Fruit fly (Drosophila melanogaster) whole organism, embryonic: ENCODE measurements around the gene mask.
A peak's percentile ranks its signal among the peaks of the same experiment; 100 is the strongest.

ENCODE experiments used
- CG1233 ChIP-seq: fragments of 200-800 bp; sonication (Bioruptor generic); optimal IDR thresholded peaks from 4 replicates; lab custom pipeline; 2018; ENCODE audit warnings: missing biosample characterization, mild to moderate bottlenecking, missing genetic modification characterization
- CG15479 ChIP-seq: fragments of 200-800 bp; sonication (Bioruptor generic); optimal IDR thresholded peaks from 3 replicates; lab custom pipeline; 2019; ENCODE audit warnings: missing biosample characterization, mild to moderate bottlenecking, missing genetic modification characterization, moderate library complexity
- CG3838 ChIP-seq: fragments of 200-800 bp; sonication (Bioruptor generic); optimal IDR thresholded peaks from 3 replicates; lab custom pipeline; 2016; ENCODE audit warnings: missing biosample characterization, missing genetic modification characterization
- Dfd ChIP-seq, 2 experiments: fragments of >200 bp; optimal IDR thresholded peaks; 2 replicates each; lab custom pipeline; 2017; ENCODE audit warnings: missing biosample characterization in 2 of 2, missing genetic modification characterization in 2 of 2
- Lim3 ChIP-seq: fragments of 200-800 bp; sonication (Bioruptor generic); IDR thresholded peaks from 2 replicates; pipeline ENCODE4 v1.3.6; 2022; ENCODE audit warnings: missing biosample characterization, missing genetic modification characterization
- Tbp ChIP-seq: fragments of >200 bp; optimal IDR thresholded peaks from 2 replicates; lab custom pipeline; 2018; ENCODE audit warnings: missing biosample characterization, missing genetic modification characterization
- cg ChIP-seq: fragments of 200-800 bp; sonication (Bioruptor generic); optimal IDR thresholded peaks from 3 replicates; lab custom pipeline; 2019; ENCODE audit warnings: missing biosample characterization, mild to moderate bottlenecking, missing genetic modification characterization, moderate library complexity
- esg ChIP-seq: fragments of 200-800 bp; sonication (Bioruptor generic); conservative IDR thresholded peaks from 2 replicates; pipeline ENCODE4 v1.3.6; 2022; ENCODE audit warnings: missing biosample characterization, missing genetic modification characterization
- ind ChIP-seq: fragments of 200-800 bp; sonication (Bioruptor generic); optimal IDR thresholded peaks from 3 replicates; lab custom pipeline; 2016; ENCODE audit warnings: missing biosample characterization, missing genetic modification characterization
- pita ChIP-seq: fragments of 200-800 bp; sonication (Bioruptor generic); optimal IDR thresholded peaks from 2 replicates; lab custom pipeline; 2017; ENCODE audit warnings: missing biosample characterization, mild to moderate bottlenecking, missing genetic modification characterization
- sna ChIP-seq: fragments of 200-800 bp; sonication (Bioruptor generic); IDR thresholded peaks from 2 replicates; pipeline ENCODE4 v1.3.6; 2022; ENCODE audit warnings: missing biosample characterization, missing genetic modification characterization; ENCODE audit not compliant: partially characterized antibody
- ttk ChIP-seq: fragments of 200-800 bp; sonication (Bioruptor generic); IDR thresholded peaks from 2 replicates; pipeline ENCODE4 v2.1.2; 2022; ENCODE audit warnings: missing biosample characterization, missing genetic modification characterization
- vvl ChIP-seq: fragments of 200-800 bp; sonication (Bioruptor generic); IDR thresholded peaks from 2 replicates; pipeline ENCODE4 v1.3.6; 2022; ENCODE audit warnings: missing biosample characterization, missing genetic modification characterization
- zf30C ChIP-seq: fragments of 200-800 bp; sonication (Bioruptor generic); optimal IDR thresholded peaks from 3 replicates; lab custom pipeline; 2018; ENCODE audit warnings: missing biosample characterization, mild to moderate bottlenecking, missing genetic modification characterization

DNA sequence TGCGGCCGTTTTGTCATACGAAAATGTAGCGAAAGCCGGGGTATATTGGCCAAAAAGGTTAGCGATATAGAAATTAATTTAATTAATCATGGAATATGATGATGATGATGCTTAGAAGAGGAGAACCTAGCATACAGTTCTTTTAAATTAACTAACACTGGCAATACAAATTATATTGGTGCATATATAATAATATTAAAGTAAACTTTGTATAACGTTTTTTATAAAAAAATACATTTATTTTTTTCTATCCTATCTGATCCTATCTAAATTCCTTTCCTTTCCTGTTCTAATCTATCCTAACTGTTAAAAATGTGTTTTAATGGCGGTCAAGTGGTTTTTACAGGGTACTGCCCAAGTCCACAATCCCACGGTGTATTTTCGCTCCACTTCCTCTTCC is 24.4 kb upstream of the mask start:
- TF ChIP-seq ttk (GFP tag; lab: Robert Waterston, UW) = no peak
- TF ChIP-seq zf30C (GFP tag; lab: Kevin White, UChicago) = no peak
- TF ChIP-seq CG1233 (GFP tag; lab: Kevin White, UChicago) = no peak
- TF ChIP-seq esg = no peak
- TF ChIP-seq cg (GFP tag; lab: Kevin White, UChicago) = no peak
- no peak for TF ChIP-seq Lim3 (GFP tag; lab: Robert Waterston, UW)
- no peak for TF ChIP-seq pita (GFP tag; lab: Kevin White, UChicago)
- TF ChIP-seq CG15479 (GFP tag; lab: Kevin White, UChicago) = no peak
- no peak for TF ChIP-seq Dfd (GFP tag; optimal IDR thresholded peaks at IDR 0.05; lab: Kevin White, UChicago)
- no peak for TF ChIP-seq sna (GFP tag; lab: Robert Waterston, UW)
- TF ChIP-seq Tbp (GFP tag; lab: Kevin White, UChicago) = no peak
- no peak for TF ChIP-seq CG3838 (GFP tag; lab: Kevin White, UChicago)
- no peak for TF ChIP-seq vvl (GFP tag; lab: Robert Waterston, UW)
- TF ChIP-seq ind (GFP tag; lab: Kevin White, UChicago) = peak; percentile 5
